Comparison of ENCODE assay signal across 4 fruit fly cellular contexts in the genomic region with DNA sequence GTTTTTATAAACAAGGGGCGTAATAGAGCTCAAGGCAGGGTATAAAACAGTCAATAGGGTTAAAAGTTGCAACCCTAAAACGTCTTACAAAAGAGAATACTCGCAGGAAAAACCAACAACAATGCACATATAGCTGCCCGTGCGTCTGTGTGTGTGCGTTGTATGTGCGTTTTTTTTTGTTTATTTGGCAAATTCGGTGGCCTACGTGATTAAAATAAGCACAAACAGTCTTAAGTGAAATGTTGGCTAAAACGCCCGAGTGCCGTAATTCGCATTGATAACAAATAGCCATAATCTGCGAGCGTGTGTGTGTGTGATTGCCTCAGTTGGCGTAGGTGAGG.
TF ChIP-seq lines count a peak whose summit lies in the region.

No protein-coding gene starts in this region.

- TF ChIP-seq CTCF in whole organism, embryonic (GFP tag; optimal IDR thresholded peaks at IDR 0.05; lab: Kevin White, UChicago) = no peak

TF ChIP-seq in whole organism, adult, 20 proteins besides CTCF, POLR2A, EP300 and RAD21:
- TF ChIP-seq CG33017 (tag; optimal IDR thresholded peaks at IDR 0.05; lab: Kevin White, UChicago) (no peak), CG1620 (GFP tag; optimal IDR thresholded peaks at IDR 0.05; lab: Kevin White, UChicago) (no peak), tj (GFP tag; optimal IDR thresholded peaks at IDR 0.05; lab: Kevin White, UChicago) (peak; percentile 85), CG7045 (GFP tag; optimal IDR thresholded peaks at IDR 0.05; lab: Kevin White, UChicago) (no peak), CG14711 (tag; optimal IDR thresholded peaks at IDR 0.05; lab: Kevin White, UChicago) (no peak), CG12768 (GFP tag; optimal IDR thresholded peaks at IDR 0.05; lab: Kevin White, UChicago) (no peak), ovo (GFP tag; optimal IDR thresholded peaks at IDR 0.05; lab: Kevin White, UChicago) (no peak), Crg-1 (GFP tag; optimal IDR thresholded peaks at IDR 0.05; lab: Kevin White, UChicago) (no peak), pad (GFP tag; optimal IDR thresholded peaks at IDR 0.05; lab: Kevin White, UChicago) (no peak)

TF ChIP-seq in whole organism, embryonic, 481 proteins besides CTCF, POLR2A, EP300 and RAD21:
- TF ChIP-seq cg (GFP tag; optimal IDR thresholded peaks at IDR 0.05; lab: Kevin White, UChicago) (peak; percentile 83), ERR (GFP tag; optimal IDR thresholded peaks at IDR 0.05; lab: Kevin White, UChicago) (peak; percentile 11), amos (GFP tag; IDR thresholded peaks at IDR 0.05; lab: Robert Waterston, UW; ENCODE audit: partially characterized antibody) (no peak), MBD-R2 (GFP tag; IDR thresholded peaks at IDR 0.05; lab: Robert Waterston, UW) (no peak), MESR4 (GFP tag; optimal IDR thresholded peaks at IDR 0.05; lab: Kevin White, UChicago) (peak; percentile 69), CG4617 (GFP tag; optimal IDR thresholded peaks at IDR 0.05; lab: Kevin White, UChicago; ENCODE audit: borderline replicate concordance) (peak; percentile 20), unc-4 (GFP tag; IDR thresholded peaks at IDR 0.05; lab: Robert Waterston, UW; ENCODE audit: partially characterized antibody) (peak; percentile 11; the same call in 1 of the 2 replicates), sqz (GFP tag; optimal IDR thresholded peaks at IDR 0.05; lab: Kevin White, UChicago) (peak; percentile 50), Trl (optimal IDR thresholded peaks at IDR 0.05; lab: Kevin White, UChicago) (peak in 1 of 2 experiments; percentile 18), Trl (GFP tag; optimal IDR thresholded peaks at IDR 0.05; lab: Kevin White, UChicago) (no peak)

TF ChIP-seq in whole organism, prepupa, 60 proteins besides CTCF, POLR2A, EP300 and RAD21:
- no peak for TF ChIP-seq CG34406 (GFP tag; optimal IDR thresholded peaks at IDR 0.05; lab: Kevin White, UChicago)
- TF ChIP-seq vri (GFP tag; optimal IDR thresholded peaks at IDR 0.05; lab: Kevin White, UChicago) = peak; percentile 80

TF ChIP-seq in whole organism, pupa, 21 proteins besides CTCF, POLR2A, EP300 and RAD21:
- peak; percentile 14; the same call in 1 of the 3 replicates for TF ChIP-seq CG4496 (GFP tag; IDR thresholded peaks at IDR 0.05; lab: Robert Waterston, UW)
- TF ChIP-seq CG9948 (tag; optimal IDR thresholded peaks at IDR 0.05; lab: Kevin White, UChicago) = no peak
